Fruit fly (Drosophila melanogaster) whole organism, embryonic: ENCODE data around the gene Set2.

Source experiments
- ATbp ChIP-seq: fragments of 200-800 bp; sonication (Bioruptor generic); optimal IDR thresholded peaks from 2 replicates; lab custom pipeline; 2017; ENCODE audit warnings: missing biosample characterization, mild to moderate bottlenecking, missing genetic modification characterization, missing genetic modification reagents
- CG10366 ChIP-seq: fragments of 200-800 bp; sonication (Bioruptor generic); IDR thresholded peaks from 2 replicates; pipeline ENCODE4 v1.3.6; 2022; ENCODE audit warnings: missing biosample characterization, missing genetic modification characterization
- CG11085 ChIP-seq: fragments of 200-800 bp; sonication (Bioruptor generic); IDR thresholded peaks from 2 replicates; pipeline ENCODE4 v1.3.6; 2022; ENCODE audit warnings: missing biosample characterization, missing genetic modification characterization
- CG11247 ChIP-seq: fragments of 200-800 bp; sonication (Bioruptor generic); IDR thresholded peaks from 2 replicates; pipeline ENCODE4 v1.3.6; 2022; ENCODE audit warnings: missing biosample characterization, missing genetic modification characterization
- CG12104 ChIP-seq: fragments of 200-800 bp; sonication (Bioruptor generic); optimal IDR thresholded peaks from 3 replicates; lab custom pipeline; 2016; ENCODE audit warnings: missing biosample characterization, missing genetic modification characterization
- CG12744 ChIP-seq: fragments of 200-800 bp; sonication (Bioruptor generic); optimal IDR thresholded peaks from 2 replicates; lab custom pipeline; 2016; ENCODE audit warnings: missing biosample characterization, missing genetic modification characterization
- CG12769 ChIP-seq: fragments of 200-800 bp; sonication (Bioruptor generic); optimal IDR thresholded peaks from 2 replicates; lab custom pipeline; 2019; ENCODE audit warnings: missing biosample characterization, mild to moderate bottlenecking, missing genetic modification characterization, moderate library complexity
- CG14014 ChIP-seq: fragments of 200-800 bp; sonication (Bioruptor generic); IDR thresholded peaks from 2 replicates; pipeline ENCODE4 v1.3.6; 2022; ENCODE audit warnings: missing biosample characterization, missing genetic modification characterization
- CG15479 ChIP-seq: fragments of 200-800 bp; sonication (Bioruptor generic); optimal IDR thresholded peaks from 3 replicates; lab custom pipeline; 2019; ENCODE audit warnings: missing biosample characterization, mild to moderate bottlenecking, missing genetic modification characterization, moderate library complexity
- CG1603 ChIP-seq: fragments of 200-800 bp; sonication (Bioruptor generic); optimal IDR thresholded peaks from 2 replicates; lab custom pipeline; 2019; ENCODE audit warnings: missing biosample characterization, mild to moderate bottlenecking, missing genetic modification characterization, moderate library complexity
- CG17186 ChIP-seq: fragments of 200-800 bp; sonication (Bioruptor generic); optimal IDR thresholded peaks from 3 replicates; lab custom pipeline; 2017; ENCODE audit warnings: missing biosample characterization, missing genetic modification reagents, missing genetic modification characterization
- CG17359 ChIP-seq: fragments of 200-800 bp; sonication (Bioruptor generic); optimal IDR thresholded peaks from 3 replicates; lab custom pipeline; 2018; ENCODE audit warnings: missing biosample characterization, mild to moderate bottlenecking, missing genetic modification characterization, moderate library complexity
- CG1832 ChIP-seq: fragments of 200-800 bp; sonication (Bioruptor generic); optimal IDR thresholded peaks from 2 replicates; lab custom pipeline; 2017; ENCODE audit warnings: missing biosample characterization, mild to moderate bottlenecking, missing genetic modification characterization, inconsistent platforms
- CG32772 ChIP-seq: fragments of 200-800 bp; sonication (Bioruptor generic); IDR thresholded peaks from 2 replicates; pipeline ENCODE4 v1.3.6; 2022; ENCODE audit warnings: missing biosample characterization, missing genetic modification characterization
- CG34224 ChIP-seq: fragments of 200-800 bp; sonication (Bioruptor generic); IDR thresholded peaks from 3 replicates; pipeline ENCODE4 v1.3.6; 2022; ENCODE audit warnings: missing biosample characterization, missing genetic modification characterization; ENCODE audit not compliant: partially characterized antibody
- CG34376 ChIP-seq: fragments of 200-800 bp; sonication (Bioruptor generic); optimal IDR thresholded peaks from 2 replicates; lab custom pipeline; 2018; ENCODE audit warnings: missing biosample characterization, mild to moderate bottlenecking, missing genetic modification characterization
- CG5180 ChIP-seq: fragments of 200-800 bp; sonication (Bioruptor generic); optimal IDR thresholded peaks from 3 replicates; lab custom pipeline; 2017; ENCODE audit warnings: missing biosample characterization, missing genetic modification characterization, mild to moderate bottlenecking, moderate library complexity, missing genetic modification reagents
- CG7987 ChIP-seq: fragments of 200-800 bp; sonication (Bioruptor generic); optimal IDR thresholded peaks from 2 replicates; lab custom pipeline; 2018; ENCODE audit warnings: missing biosample characterization, mild to moderate bottlenecking, missing genetic modification characterization, moderate library complexity
- CG8388 ChIP-seq: fragments of 200-800 bp; sonication (Bioruptor generic); optimal IDR thresholded peaks from 2 replicates; lab custom pipeline; 2019; ENCODE audit warnings: missing biosample characterization, mild to moderate bottlenecking, missing genetic modification characterization, moderate library complexity
- Dip2 ChIP-seq: fragments of 200-800 bp; sonication (Bioruptor generic); IDR thresholded peaks from 2 replicates; pipeline ENCODE4 v1.3.6; 2022; ENCODE audit warnings: missing biosample characterization, missing genetic modification characterization
- Doc3 ChIP-seq: fragments of 200-800 bp; sonication (Bioruptor generic); IDR thresholded peaks from 3 replicates; pipeline ENCODE4 v1.3.6; 2022; ENCODE audit warnings: missing biosample characterization, missing genetic modification characterization; ENCODE audit not compliant: partially characterized antibody
- Dp ChIP-seq: fragments of 200-800 bp; sonication (Bioruptor generic); optimal IDR thresholded peaks from 2 replicates; lab custom pipeline; 2018; ENCODE audit warnings: missing biosample characterization, mild to moderate bottlenecking, missing genetic modification characterization, moderate library complexity
- Ets97D ChIP-seq: fragments of 200-800 bp; sonication (Bioruptor generic); optimal IDR thresholded peaks from 3 replicates; lab custom pipeline; 2016; ENCODE audit warnings: missing biosample characterization, missing genetic modification characterization
- Gsc ChIP-seq: fragments of 200-800 bp; sonication (Bioruptor generic); IDR thresholded peaks from 2 replicates; pipeline ENCODE4 v1.3.6; 2022; ENCODE audit warnings: missing biosample characterization, missing genetic modification characterization
- Hr51 ChIP-seq, 2 experiments: fragments of 200-800 bp; sonication (Bioruptor generic); optimal IDR thresholded peaks; 2 replicates in 1 of 2; 3 replicates in 1 of 2; lab custom pipeline; 2016 to 2018; ENCODE audit warnings: missing biosample characterization in 2 of 2, missing genetic modification characterization in 2 of 2, mild to moderate bottlenecking in 1 of 2, moderate library complexity in 1 of 2
- Lhr ChIP-seq: fragments of 200-800 bp; sonication (Bioruptor generic); optimal IDR thresholded peaks from 3 replicates; lab custom pipeline; 2017; ENCODE audit warnings: mild to moderate bottlenecking, missing biosample characterization, missing genetic modification reagents, missing genetic modification characterization
- Myb ChIP-seq: fragments of 200-800 bp; sonication (Bioruptor generic); optimal IDR thresholded peaks from 2 replicates; lab custom pipeline; 2016; ENCODE audit warnings: missing biosample characterization, missing genetic modification characterization
- Nf-YA ChIP-seq: fragments of 200-800 bp; sonication (Bioruptor generic); IDR thresholded peaks from 2 replicates; pipeline ENCODE4 v1.3.6; 2022; ENCODE audit warnings: missing biosample characterization, missing genetic modification characterization
- Rx ChIP-seq: fragments of 200-800 bp; sonication (Bioruptor generic); IDR thresholded peaks from 2 replicates; pipeline ENCODE4 v1.3.6; 2022; ENCODE audit warnings: missing biosample characterization, missing genetic modification characterization
- Six4 ChIP-seq: fragments of 200-800 bp; sonication (Bioruptor generic); optimal IDR thresholded peaks from 2 replicates; lab custom pipeline; 2016; ENCODE audit warnings: missing biosample characterization, missing genetic modification characterization
- Sox102F ChIP-seq: fragments of 200-800 bp; sonication (Bioruptor generic); optimal IDR thresholded peaks from 2 replicates; lab custom pipeline; 2018; ENCODE audit warnings: missing biosample characterization, mild to moderate bottlenecking, missing genetic modification characterization, moderate library complexity
- Tbp ChIP-seq: fragments of >200 bp; optimal IDR thresholded peaks from 2 replicates; lab custom pipeline; 2018; ENCODE audit warnings: missing biosample characterization, missing genetic modification characterization
- ab ChIP-seq: fragments of 200-800 bp; sonication (Bioruptor generic); optimal IDR thresholded peaks from 2 replicates; lab custom pipeline; 2016; ENCODE audit warnings: missing biosample characterization, missing genetic modification characterization
- ac ChIP-seq: fragments of 200-800 bp; sonication (Bioruptor generic); optimal IDR thresholded peaks from 3 replicates; lab custom pipeline; 2017; ENCODE audit warnings: missing biosample characterization, mild to moderate bottlenecking, missing genetic modification characterization
- bowl ChIP-seq: fragments of 200-800 bp; sonication (Bioruptor generic); IDR thresholded peaks from 2 replicates; pipeline ENCODE4 v1.3.6; 2022; ENCODE audit warnings: missing biosample characterization, missing genetic modification characterization
- br ChIP-seq: fragments of >200 bp; optimal IDR thresholded peaks from 2 replicates; lab custom pipeline; 2017
- btn ChIP-seq: fragments of 200-800 bp; sonication (Bioruptor generic); optimal IDR thresholded peaks from 2 replicates; lab custom pipeline; 2016; ENCODE audit warnings: missing biosample characterization, missing genetic modification characterization
- disco-r ChIP-seq: fragments of 200-800 bp; sonication (Bioruptor generic); optimal IDR thresholded peaks from 2 replicates; lab custom pipeline; 2016; ENCODE audit warnings: missing biosample characterization, missing genetic modification characterization
- gt ChIP-seq: fragments of 200-800 bp; sonication (Bioruptor generic); IDR thresholded peaks from 2 replicates; pipeline ENCODE4 v1.3.6; 2022; ENCODE audit warnings: missing biosample characterization, missing genetic modification characterization
- h ChIP-seq: fragments of >200 bp; optimal IDR thresholded peaks from 2 replicates; lab custom pipeline; 2017
- nerfin-1 ChIP-seq: fragments of 200-800 bp; sonication (Bioruptor generic); optimal IDR thresholded peaks from 3 replicates; lab custom pipeline; 2019; ENCODE audit warnings: missing biosample characterization, mild to moderate bottlenecking, missing genetic modification characterization, moderate library complexity
- pnt ChIP-seq: fragments of 200-800 bp; sonication (Bioruptor generic); optimal IDR thresholded peaks from 3 replicates; lab custom pipeline; 2016; ENCODE audit warnings: missing biosample characterization, missing genetic modification characterization
- psq ChIP-seq: fragments of 200-800 bp; sonication (Bioruptor generic); optimal IDR thresholded peaks from 2 replicates; lab custom pipeline; 2017; ENCODE audit warnings: missing biosample characterization, missing genetic modification characterization
- sens ChIP-seq: fragments of 200-800 bp; sonication (Bioruptor generic); peaks from one replicate; lab custom pipeline; 2016; ENCODE audit warnings: missing biosample characterization, missing genetic modification characterization
- seq ChIP-seq: fragments of 200-800 bp; sonication (Bioruptor generic); IDR thresholded peaks from 2 replicates; pipeline ENCODE4 v1.3.6; 2022; ENCODE audit warnings: missing biosample characterization, missing genetic modification characterization
- sna ChIP-seq: fragments of 200-800 bp; sonication (Bioruptor generic); IDR thresholded peaks from 2 replicates; pipeline ENCODE4 v1.3.6; 2022; ENCODE audit warnings: missing biosample characterization, missing genetic modification characterization; ENCODE audit not compliant: partially characterized antibody
- sqz ChIP-seq: fragments of 200-800 bp; sonication (Bioruptor generic); optimal IDR thresholded peaks from 3 replicates; lab custom pipeline; 2018; ENCODE audit warnings: missing biosample characterization, mild to moderate bottlenecking, missing genetic modification characterization
- toy ChIP-seq: fragments of 200-800 bp; sonication (Bioruptor generic); IDR thresholded peaks from 2 replicates; pipeline ENCODE4 v1.3.6; 2022; ENCODE audit warnings: missing biosample characterization, missing genetic modification characterization
- vvl ChIP-seq: fragments of 200-800 bp; sonication (Bioruptor generic); IDR thresholded peaks from 2 replicates; pipeline ENCODE4 v1.3.6; 2022; ENCODE audit warnings: missing biosample characterization, missing genetic modification characterization
- zen ChIP-seq: fragments of 200-800 bp; sonication (Bioruptor generic); optimal IDR thresholded peaks from 3 replicates; lab custom pipeline; 2018; ENCODE audit warnings: missing biosample characterization, mild to moderate bottlenecking, missing genetic modification characterization, moderate library complexity

Gene Set2

DNA sequence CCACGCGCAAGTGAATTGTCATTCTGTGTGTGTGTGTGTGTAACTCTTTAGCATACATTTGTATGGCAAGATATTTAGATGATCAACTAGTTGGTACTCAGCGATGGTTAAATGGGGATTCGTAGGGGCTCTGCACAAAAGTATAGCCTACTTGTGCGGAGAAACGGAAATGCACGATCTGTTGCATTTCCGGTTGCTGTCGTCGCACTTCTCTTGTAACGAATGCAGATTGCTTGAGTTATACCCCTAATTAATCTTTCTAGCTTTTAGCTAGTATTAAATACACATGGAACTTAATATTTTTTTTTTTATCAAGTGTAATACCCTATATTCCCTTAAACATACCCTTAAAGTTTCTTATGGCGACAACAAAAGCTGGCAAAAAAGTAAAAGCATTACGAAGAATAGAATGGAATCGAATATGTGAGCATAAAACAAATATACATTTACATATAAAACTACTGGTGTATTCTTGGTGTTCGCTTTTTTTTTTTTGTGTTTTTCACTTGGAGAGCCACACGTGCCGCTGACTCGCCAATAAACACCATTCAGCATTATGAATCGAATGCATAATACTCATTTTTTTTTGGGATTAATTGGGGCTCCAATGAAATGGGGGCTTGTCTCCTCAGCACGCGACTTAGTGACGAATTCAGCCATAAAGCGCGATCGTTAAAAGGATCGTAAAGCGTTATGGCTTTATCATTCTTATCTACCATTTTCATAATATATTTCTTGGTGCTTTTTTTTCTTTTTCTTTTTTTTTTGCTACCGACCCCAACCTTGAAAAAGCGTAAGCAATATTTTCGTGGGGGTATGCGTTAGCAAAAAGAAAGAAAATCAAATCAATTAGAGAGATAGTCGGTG is 21.6 kb upstream of the Set2 start (continued):
- TF ChIP-seq CG17359 (tag; lab: Kevin White, UChicago), result no peak
- TF ChIP-seq ac (GFP tag; lab: Kevin White, UChicago), result no peak
- TF ChIP-seq CG12104 (GFP tag; lab: Kevin White, UChicago), result peak; percentile 4
- no peak for TF ChIP-seq CG1832 (GFP tag; lab: Kevin White, UChicago)
- peak; percentile 47 for TF ChIP-seq CG12769 (tag; lab: Kevin White, UChicago)
- no peak for TF ChIP-seq sqz (GFP tag; lab: Kevin White, UChicago)
- TF ChIP-seq CG8388 (GFP tag; lab: Kevin White, UChicago), result no peak
- no peak for TF ChIP-seq h
- peak; percentile 26; the same call in 1 of the 2 replicates for TF ChIP-seq vvl (GFP tag; lab: Robert Waterston, UW)
- TF ChIP-seq btn (GFP tag; lab: Kevin White, UChicago), result no peak
- TF ChIP-seq Six4 (GFP tag; lab: Kevin White, UChicago), result no peak
- no peak for TF ChIP-seq seq (GFP tag; lab: Robert Waterston, UW)
- TF ChIP-seq Ets97D (GFP tag; lab: Kevin White, UChicago), result peak; percentile 76
- TF ChIP-seq ATbp (GFP tag; lab: Kevin White, UChicago), result no peak
- no peak for TF ChIP-seq CG34376 (GFP tag; lab: Kevin White, UChicago)
- no peak for TF ChIP-seq pnt (GFP tag; lab: Kevin White, UChicago)
- TF ChIP-seq Hr51 (GFP tag; optimal IDR thresholded peaks at IDR 0.05; lab: Kevin White, UChicago), result peak in 1 of 2 experiments; percentile 23
- no peak for TF ChIP-seq disco-r (GFP tag; lab: Kevin White, UChicago)
- no peak for TF ChIP-seq Rx
- TF ChIP-seq zen, result no peak
- no peak for TF ChIP-seq gt (GFP tag; lab: Robert Waterston, UW)
- peak; percentile 5 for TF ChIP-seq CG1603
- TF ChIP-seq CG5180 (GFP tag; lab: Kevin White, UChicago), result no peak
- TF ChIP-seq Myb, result peak; percentile 54
- TF ChIP-seq CG34224 (GFP tag; lab: Robert Waterston, UW), result no peak
- peak; percentile 40 for TF ChIP-seq CG12744 (GFP tag; lab: Kevin White, UChicago)
- no peak for TF ChIP-seq Nf-YA (GFP tag; lab: Robert Waterston, UW)
- no peak for TF ChIP-seq CG17186 (GFP tag; lab: Kevin White, UChicago)
- no peak for TF ChIP-seq Tbp (GFP tag; lab: Kevin White, UChicago)
- TF ChIP-seq CG14014, result peak; percentile 59; the same call in 1 of the 2 replicates
- TF ChIP-seq CG10366 (GFP tag; lab: Robert Waterston, UW), result no peak
- no peak for TF ChIP-seq ab (GFP tag; lab: Kevin White, UChicago)
- no peak for TF ChIP-seq nerfin-1
- no peak for TF ChIP-seq Dp (GFP tag; lab: Kevin White, UChicago)
- no peak for TF ChIP-seq CG32772 (GFP tag; lab: Robert Waterston, UW)
- TF ChIP-seq sna (GFP tag; lab: Robert Waterston, UW), result no peak
- no peak for TF ChIP-seq Sox102F (GFP tag; lab: Kevin White, UChicago)
- TF ChIP-seq Gsc (GFP tag; lab: Robert Waterston, UW), result no peak
- no peak for TF ChIP-seq toy (GFP tag; lab: Robert Waterston, UW)
- no peak for TF ChIP-seq Dip2
- no peak for TF ChIP-seq psq
- no peak for TF ChIP-seq Doc3 (GFP tag; lab: Robert Waterston, UW)
- no peak for TF ChIP-seq br (lab: Kevin White, UChicago)
- TF ChIP-seq CG15479, result no peak
- no peak for TF ChIP-seq CG7987
- TF ChIP-seq CG11247, result 0 out of 2 replicates have a peak, but pooled peaks have one; percentile 20
- peak; percentile 58 for TF ChIP-seq CG11085 (GFP tag; lab: Robert Waterston, UW)
- no peak for TF ChIP-seq bowl
- no peak for TF ChIP-seq Lhr
- TF ChIP-seq sens (GFP tag; lab: Kevin White, UChicago), result no peak
